Worm (Caenorhabditis elegans): ENCODE results near the gene rig-6.
"Not testable (repeated sequence)": the region's sequence is repeated elsewhere in the genome, so short reads cannot be mapped to it uniquely, and the experiment has no call there.

Gene rig-6

DNA sequence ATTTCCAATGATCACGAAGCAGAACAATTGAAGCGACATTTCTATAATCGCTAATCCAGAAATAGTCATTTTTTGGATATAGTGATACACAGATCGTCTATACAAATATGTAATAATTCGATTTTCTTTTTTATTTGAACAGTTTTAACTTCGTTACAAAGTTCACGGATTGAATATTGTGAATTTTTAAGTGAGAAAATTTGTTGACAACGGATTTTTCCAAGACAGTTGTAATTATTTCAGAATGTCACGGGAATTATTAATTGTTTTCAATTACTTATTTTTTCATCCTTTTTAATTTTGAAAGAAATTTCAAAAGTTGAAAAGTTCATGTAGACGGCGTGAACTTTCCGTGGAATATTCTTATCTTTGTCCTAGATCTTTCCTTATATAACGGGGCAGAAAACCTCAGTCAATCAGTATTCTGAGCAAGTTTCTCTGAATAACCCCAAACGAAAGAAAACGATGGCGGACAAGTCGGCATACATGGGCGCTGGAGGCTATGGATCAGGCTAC, 30.3 kb upstream of the rig-6 start, which contains the start of the genes T23B7.2 and nspd-4:
Gene T23B7.2 (minus strand): TSS at position 101 of the 516 bp plus-strand sequence.
Gene nspd-4 (plus strand): TSS at position 466 of the 516 bp plus-strand sequence.
- TF ChIP-seq Y75B8A.6 (GFP tag; IDR thresholded peaks at IDR 0.05); ama-1 (optimal IDR thresholded peaks at IDR 0.05); pha-4 (GFP tag; IDR thresholded peaks at IDR 0.05); pha-4 (tag; optimal IDR thresholded peaks at IDR 0.05): not testable (repeated sequence)

DNA sequence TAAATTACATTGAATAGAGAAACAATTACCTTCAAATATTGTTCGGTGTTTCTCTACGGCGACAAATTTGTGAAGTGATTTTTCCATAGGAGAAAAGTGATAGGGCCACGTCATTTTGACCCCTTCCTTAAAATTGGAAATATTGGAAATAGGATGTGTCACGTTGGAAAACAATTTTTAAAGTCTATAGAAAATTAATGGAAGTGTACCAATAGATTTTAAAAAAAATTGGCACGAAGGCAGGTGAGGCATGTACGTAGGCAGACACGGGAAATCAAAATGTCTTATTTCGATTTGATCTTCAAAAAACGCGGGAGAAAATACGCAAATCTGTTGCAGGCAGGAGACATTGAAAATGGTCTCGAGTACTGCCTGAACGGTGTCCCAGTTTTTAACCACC, 25.8 kb upstream of the rig-6 start, which contains the start of gene C33F10.12:
Gene C33F10.12 (minus strand): TSS at position 101 of the 400 bp plus-strand sequence.
- TF ChIP-seq vab-7 (GFP tag; IDR thresholded peaks at IDR 0.05) = no peak
- no peak for TF ChIP-seq daf-8 (GFP tag; IDR thresholded peaks at IDR 0.05)
- no peak for TF ChIP-seq nhr-41 (GFP tag; IDR thresholded peaks at IDR 0.05)
- no peak for TF ChIP-seq hlh-11 (tag; optimal IDR thresholded peaks at IDR 0.05)
- no peak for TF ChIP-seq egl-27 (tag; optimal IDR thresholded peaks at IDR 0.05)
- TF ChIP-seq F37D6.2 (tag; optimal IDR thresholded peaks at IDR 0.05) = no peak
- no peak for TF ChIP-seq lim-7 (GFP tag; IDR thresholded peaks at IDR 0.05)
- TF ChIP-seq sdz-12 (GFP tag; optimal IDR thresholded peaks at IDR 0.05) = no peak
- TF ChIP-seq lin-29 (GFP tag; IDR thresholded peaks at IDR 0.05) = no peak
- no peak for TF ChIP-seq T26A8.4 (GFP tag; IDR thresholded peaks at IDR 0.05)
- no peak for TF ChIP-seq jun-1 (tag; optimal IDR thresholded peaks at IDR 0.05)

DNA sequence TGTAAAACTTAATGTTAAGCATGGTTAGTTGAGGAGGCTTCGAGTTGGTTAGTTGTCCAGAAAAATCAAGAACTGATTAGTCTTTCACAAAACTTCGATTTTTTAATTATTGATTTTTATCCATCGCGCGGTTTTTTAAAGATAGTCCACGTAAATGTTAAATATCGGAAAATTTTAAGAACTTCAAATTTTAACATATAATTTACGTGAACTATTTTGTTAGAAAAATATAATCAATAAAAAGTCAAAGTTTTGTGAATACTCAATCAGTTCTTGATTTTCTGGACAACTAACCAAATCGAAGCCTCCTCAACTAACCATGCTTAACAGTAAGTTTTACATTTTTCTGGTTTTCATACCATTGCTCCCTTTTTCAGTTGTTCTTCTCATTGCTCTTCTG, 22.9 kb upstream of the rig-6 start, which contains the start of the genes C33F10.11 and C33F10.1:
Gene C33F10.11 (minus strand): TSS at position 101 of the 400 bp plus-strand sequence.
Gene C33F10.1 (plus strand): TSS at position 263 of the 400 bp plus-strand sequence.
- no peak for TF ChIP-seq egl-27 (tag; optimal IDR thresholded peaks at IDR 0.05)
- no peak for TF ChIP-seq dve-1 (tag; optimal IDR thresholded peaks at IDR 0.05; ENCODE audit: insufficient read depth)
- no peak for TF ChIP-seq Y75B8A.6 (GFP tag; IDR thresholded peaks at IDR 0.05)
- no peak for TF ChIP-seq snpc-1.2 (GFP tag; IDR thresholded peaks at IDR 0.05)
- no peak for TF ChIP-seq unc-39 (tag; optimal IDR thresholded peaks at IDR 0.05)
- no peak for TF ChIP-seq madf-5 (GFP tag; IDR thresholded peaks at IDR 0.05)
- no peak for TF ChIP-seq zag-1 (tag; optimal IDR thresholded peaks at IDR 0.05)
- no peak for TF ChIP-seq T20F7.1 (GFP tag; optimal IDR thresholded peaks at IDR 0.05)
- TF ChIP-seq zfp-3 (GFP tag; conservative IDR thresholded peaks at IDR 0.05) = no peak
- no peak for TF ChIP-seq Y105C5A.15 (GFP tag; IDR thresholded peaks at IDR 0.05)
- no peak for TF ChIP-seq lin-39 (tag; optimal IDR thresholded peaks at IDR 0.05)
- TF ChIP-seq unc-62 (GFP tag; optimal IDR thresholded peaks at IDR 0.05 in 1 of 2) = no peak
- no peak for TF ChIP-seq unc-62 (tag; optimal IDR thresholded peaks at IDR 0.05)
- no peak for TF ChIP-seq nhr-10 (tag; optimal IDR thresholded peaks at IDR 0.05)
- no peak for TF ChIP-seq duxl-1 (tag; optimal IDR thresholded peaks at IDR 0.05; ENCODE audit: poor library complexity)
- no peak for TF ChIP-seq pqm-1 (tag; optimal IDR thresholded peaks at IDR 0.05)
- TF ChIP-seq mdt-29 (GFP tag; IDR thresholded peaks at IDR 0.05) = no peak
- TF ChIP-seq F37D6.2 (tag; optimal IDR thresholded peaks at IDR 0.05) = no peak

DNA sequence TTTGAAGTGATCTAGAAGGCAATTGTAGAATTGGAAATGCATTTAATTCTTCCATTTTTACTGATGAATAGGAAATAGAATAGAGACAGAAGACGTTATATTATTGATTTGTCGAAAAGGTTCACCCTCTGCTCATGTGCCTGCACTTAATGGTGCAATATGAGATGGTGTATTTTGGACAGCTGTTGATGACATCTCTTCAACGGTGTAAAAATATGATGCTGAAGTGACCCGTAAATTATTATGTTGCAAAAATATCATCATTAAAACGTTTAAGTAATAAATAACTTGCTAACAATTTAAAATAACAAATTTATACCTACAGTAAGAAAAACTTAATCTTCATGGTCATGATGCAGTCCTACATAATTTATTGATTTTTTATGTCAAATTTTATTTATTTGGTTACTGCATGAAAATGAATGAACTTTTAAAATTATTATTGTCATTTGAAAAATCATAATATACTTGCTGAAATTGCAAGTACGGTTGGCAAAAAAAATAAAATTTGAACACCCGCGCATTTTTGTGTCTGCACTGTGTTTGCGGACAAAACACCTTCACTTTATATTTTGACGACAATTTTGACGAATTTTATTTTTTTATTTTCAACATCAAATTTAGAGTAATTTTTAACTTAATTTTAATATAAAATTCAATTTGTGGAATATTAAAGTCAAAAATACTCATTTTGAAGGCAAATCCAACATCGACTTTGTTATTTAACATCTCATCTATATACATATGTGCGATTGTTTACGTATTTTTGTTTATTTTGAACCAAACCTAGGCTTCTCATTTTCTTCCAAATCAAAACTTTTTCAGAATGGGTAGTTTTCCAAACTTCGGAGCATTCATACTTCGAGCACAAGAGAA, 16.1 kb upstream of the rig-6 start, which contains the start of the genes fbxb-88 and tbck-1:
Gene fbxb-88 (minus strand): TSS at position 151 of the 876 bp plus-strand sequence.
Gene tbck-1 (plus strand): TSS at position 826 of the 876 bp plus-strand sequence.
- TF ChIP-seq pqm-1 (tag; optimal IDR thresholded peaks at IDR 0.05) (no peak), ceh-20 (GFP tag; IDR thresholded peaks at IDR 0.05) (no peak), T20F7.1 (GFP tag; optimal IDR thresholded peaks at IDR 0.05) (peak; percentile 58), rbr-2 (tag; optimal IDR thresholded peaks at IDR 0.05) (peak; percentile 38), dpl-1 (GFP tag; optimal IDR thresholded peaks at IDR 0.05) (peak; percentile 96), dmd-8 (GFP tag; IDR thresholded peaks at IDR 0.05) (no peak), unc-39 (tag; optimal IDR thresholded peaks at IDR 0.05) (no peak), snpc-4 (tag; optimal IDR thresholded peaks at IDR 0.05) (no peak)
